Fruit fly (Drosophila melanogaster): ENCODE measurements around the gene CG18530.
A peak's percentile ranks its signal among the peaks of the same experiment; 100 is the strongest.

The CG18530 gene

DNA sequence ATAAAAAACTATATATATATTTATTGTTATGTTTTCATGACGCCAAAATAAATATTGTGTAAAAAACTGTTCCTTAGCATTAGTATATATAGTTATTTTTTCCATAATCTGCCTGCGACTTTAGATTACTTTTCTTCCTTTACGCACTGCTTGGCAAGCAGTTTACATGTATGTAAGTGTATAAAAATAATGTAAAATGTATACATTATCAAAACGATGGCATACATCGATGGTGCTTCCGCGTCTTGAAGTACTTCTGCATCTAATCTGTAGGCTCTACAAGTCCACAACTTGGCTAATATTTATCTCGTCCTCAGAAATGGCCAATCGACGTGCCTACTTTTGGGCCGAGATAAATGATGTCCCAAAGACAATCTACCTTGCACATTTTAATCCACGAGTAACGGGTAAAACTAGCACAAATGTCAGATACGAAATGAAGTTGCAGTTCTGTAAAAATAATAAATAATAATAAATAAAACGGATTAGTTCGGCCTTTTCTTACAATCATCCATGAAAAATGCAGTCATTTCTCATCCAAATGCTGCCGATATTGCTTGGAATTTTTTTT, 4.9 kb downstream of the CG18530 start, which contains the start of gene CG11608 (continued):
- TF ChIP-seq sisA (GFP tag; IDR thresholded peaks at IDR 0.05) (no peak), Nf-YA (GFP tag; IDR thresholded peaks at IDR 0.05) (no peak), CG3847 (GFP tag; IDR thresholded peaks at IDR 0.05) (no peak), ems (GFP tag; optimal IDR thresholded peaks at IDR 0.05) (no peak), CG10543 (GFP tag; optimal IDR thresholded peaks at IDR 0.05) (no peak), slou (GFP tag; optimal IDR thresholded peaks at IDR 0.05) (no peak), CG7271 (tag; optimal IDR thresholded peaks at IDR 0.05) (no peak), CG11456 (GFP tag; IDR thresholded peaks at IDR 0.05) (no peak), CG4404 (GFP tag; IDR thresholded peaks at IDR 0.05) (no peak), ranshi (GFP tag; IDR thresholded peaks at IDR 0.05) (no peak), Doc3 (GFP tag; IDR thresholded peaks at IDR 0.05; ENCODE audit: partially characterized antibody) (no peak), Vsx1 (GFP tag; optimal IDR thresholded peaks at IDR 0.05) (no peak), CG6791 (GFP tag; IDR thresholded peaks at IDR 0.05; ENCODE audit: partially characterized antibody) (peak; percentile 71), Dfd (GFP tag; optimal IDR thresholded peaks at IDR 0.05) (peak in 1 of 2 experiments; percentile 27), phol (tag; optimal IDR thresholded peaks at IDR 0.05) (peak; percentile 2), CG6854 (GFP tag; optimal IDR thresholded peaks at IDR 0.05) (no peak), CG11560 (tag; IDR thresholded peaks at IDR 0.05) (no peak), CG31365 (tag; optimal IDR thresholded peaks at IDR 0.05) (peak; percentile 90), inv (GFP tag; IDR thresholded peaks at IDR 0.05; ENCODE audit: partially characterized antibody) (no peak), CG1233 (GFP tag; optimal IDR thresholded peaks at IDR 0.05) (no peak), CG16813 (GFP tag; IDR thresholded peaks at IDR 0.05; ENCODE audit: partially characterized antibody) (peak; percentile 34; the same call in 1 of the 3 replicates), dimm (GFP tag; IDR thresholded peaks at IDR 0.05) (no peak), CG8290 (GFP tag; optimal IDR thresholded peaks at IDR 0.05) (peak; percentile 91), CG8290 (tag; optimal IDR thresholded peaks at IDR 0.05) (no peak), CG12236 (GFP tag; optimal IDR thresholded peaks at IDR 0.05) (no peak), CrebB (tag; optimal IDR thresholded peaks at IDR 0.05) (no peak), kah (GFP tag; optimal IDR thresholded peaks at IDR 0.05) (no peak), CG15696 (tag; optimal IDR thresholded peaks at IDR 0.05) (no peak), al (GFP tag; IDR thresholded peaks at IDR 0.05) (no peak), CG10462 (GFP tag; optimal IDR thresholded peaks at IDR 0.05) (no peak), chm (GFP tag; IDR thresholded peaks at IDR 0.05) (no peak), pan (optimal IDR thresholded peaks at IDR 0.05) (no peak), pan (GFP tag; optimal IDR thresholded peaks at IDR 0.05 in 1 of 2, IDR thresholded peaks at IDR 0.05 in 1 of 2) (no peak), Jarid2 (GFP tag; optimal IDR thresholded peaks at IDR 0.05) (no peak), Opbp (GFP tag; IDR thresholded peaks at IDR 0.05; ENCODE audit: partially characterized antibody) (peak; percentile 15; the same call in 1 of the 3 replicates), Adf1 (GFP tag; IDR thresholded peaks at IDR 0.05) (no peak), CG42726 (GFP tag; IDR thresholded peaks at IDR 0.05; ENCODE audit: partially characterized antibody) (0 out of 2 replicates have a peak, but pooled peaks have one; percentile 34), CG14860 (GFP tag; IDR thresholded peaks at IDR 0.05; ENCODE audit: partially characterized antibody) (0 out of 3 replicates have a peak, but pooled peaks have one; percentile 33), gcm (GFP tag; optimal IDR thresholded peaks at IDR 0.05) (no peak), CG13894 (tag; optimal IDR thresholded peaks at IDR 0.05) (no peak), CG17385 (GFP tag; optimal IDR thresholded peaks at IDR 0.05) (no peak), odd (GFP tag; optimal IDR thresholded peaks at IDR 0.05) (no peak), tll (GFP tag; optimal IDR thresholded peaks at IDR 0.05) (no peak), CG14710 (tag; optimal IDR thresholded peaks at IDR 0.05) (peak; percentile 15), trem (tag; optimal IDR thresholded peaks at IDR 0.05) (peak; percentile 2), crol (GFP tag; IDR thresholded peaks at IDR 0.05) (no peak), CG1603 (tag; optimal IDR thresholded peaks at IDR 0.05) (no peak), Dip2 (GFP tag; IDR thresholded peaks at IDR 0.05) (no peak), nerfin-1 (tag; optimal IDR thresholded peaks at IDR 0.05) (no peak)

Data from whole organism, embryonic.